Worm (Caenorhabditis elegans) whole organism, dauer: ENCODE data around the gene parg-2.
"Not testable (repeated sequence)": the region's sequence is repeated elsewhere in the genome, so short reads cannot be mapped to it uniquely, and the experiment has no call there.

Source experiments
- unc-62 ChIP-seq: sonication (generic microtip); optimal IDR thresholded peaks from 2 replicates; lab custom pipeline; 2017; ENCODE audit warnings: missing biosample characterization, missing genetic modification reagents, missing genetic modification characterization

The parg-2 gene

ce11 chrIV:8715032-8715431, at the start of gene parg-2, which contains the start of gene ipla-5:
Gene parg-2, minus strand, starts transcription at chrIV:8715132.
Gene ipla-5, plus strand, starts transcription at chrIV:8715247.
- not testable (repeated sequence) for TF ChIP-seq unc-62 (GFP tag; lab: Kevin White, UChicago)

DNA sequence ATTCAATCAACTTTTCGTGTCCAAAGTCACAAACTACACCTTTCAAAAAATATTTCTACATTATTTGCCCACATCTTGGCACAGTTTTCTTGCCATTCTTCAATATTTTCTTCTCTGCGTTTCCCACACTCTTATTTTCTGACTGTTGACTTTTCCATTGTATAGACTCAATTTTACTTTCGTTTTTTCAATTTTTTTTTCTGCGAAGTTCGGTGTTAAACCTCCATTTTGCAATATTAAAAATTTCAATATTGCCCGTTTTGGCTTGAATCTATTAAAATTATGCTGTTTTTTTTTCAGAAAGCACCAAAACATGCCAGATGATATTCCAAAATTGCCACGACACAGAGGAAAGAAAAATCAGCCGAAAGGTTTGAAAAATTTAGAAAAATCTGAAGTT, 49.6 kb upstream of the parg-2 start, which contains the start of gene cdc-50.B:
cdc-50.B (plus strand) TSS at position 301 of the 400 bp plus-strand sequence.
- no peak for TF ChIP-seq unc-62 (GFP tag; lab: Kevin White, UChicago)

DNA sequence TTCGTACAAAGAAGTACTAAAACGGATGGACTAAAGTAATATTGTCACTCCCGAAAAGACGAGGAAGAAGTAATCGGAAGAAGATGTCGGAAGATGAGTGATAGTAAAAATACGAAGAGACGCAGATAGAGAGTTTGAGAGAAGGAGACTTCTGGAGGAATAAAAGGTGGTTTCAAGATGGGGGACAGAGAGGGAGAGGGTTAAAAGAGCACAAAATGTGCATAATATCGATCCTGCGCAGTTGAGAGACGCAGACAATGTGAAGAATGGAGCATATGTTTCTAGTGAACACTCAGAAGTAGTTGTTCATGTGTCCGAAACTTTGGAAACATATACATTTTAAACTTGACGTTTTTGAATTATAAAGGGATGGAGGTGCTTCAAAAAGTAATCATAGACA, 47.5 kb upstream of the parg-2 start:
- no peak for TF ChIP-seq unc-62 (GFP tag; lab: Kevin White, UChicago)

DNA sequence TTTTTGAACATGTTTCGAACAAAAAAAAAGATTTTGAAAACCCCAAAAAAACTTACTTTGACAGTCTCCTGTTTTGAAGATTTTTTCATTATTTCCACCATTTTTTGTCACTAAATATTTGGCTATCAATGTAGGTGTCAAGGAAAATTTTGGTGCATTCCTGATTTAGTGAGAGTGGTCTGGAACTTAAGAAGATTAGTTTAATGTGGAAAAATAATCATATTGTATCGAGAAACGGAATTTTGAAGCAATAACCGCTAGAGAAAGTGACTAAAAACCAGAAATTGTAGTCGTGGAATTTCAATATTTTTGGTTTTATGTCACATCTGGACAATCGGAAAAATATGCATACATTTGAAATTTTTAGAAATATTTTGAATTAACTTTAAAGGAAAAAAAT, 47.0 kb upstream of the parg-2 start, which contains the start of the genes F20C5.11 and klp-11:
F20C5.11 (minus strand) TSS at position 101 of the 400 bp plus-strand sequence.
klp-11 (minus strand) TSS at position 171 of the 400 bp plus-strand sequence.
- TF ChIP-seq unc-62 (GFP tag; lab: Kevin White, UChicago) = no peak

DNA sequence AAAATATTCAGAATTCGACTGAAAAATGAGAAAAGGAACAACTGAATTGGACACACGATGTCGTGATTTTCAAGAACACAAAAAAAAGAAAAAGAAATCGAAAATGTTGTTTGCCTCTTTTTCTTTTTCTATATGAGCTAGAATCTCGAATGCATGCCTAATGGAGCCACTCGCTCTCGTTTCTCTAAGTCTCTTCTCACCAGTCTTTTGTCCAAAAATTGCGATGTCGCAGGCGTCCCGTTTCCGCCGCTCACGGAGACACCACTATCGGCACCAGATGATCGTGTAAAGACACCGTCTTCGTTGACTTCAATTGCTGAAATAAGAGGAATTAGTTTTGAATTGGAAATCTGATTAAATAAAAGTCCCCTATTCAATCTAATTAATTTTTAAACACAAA, 43.7 kb upstream of the parg-2 start:
- no peak for TF ChIP-seq unc-62 (GFP tag; lab: Kevin White, UChicago)

ce11 chrIV:8757729-8758128, 42.8 kb upstream of the parg-2 start:
- TF ChIP-seq unc-62 (GFP tag; lab: Kevin White, UChicago) = no peak

DNA sequence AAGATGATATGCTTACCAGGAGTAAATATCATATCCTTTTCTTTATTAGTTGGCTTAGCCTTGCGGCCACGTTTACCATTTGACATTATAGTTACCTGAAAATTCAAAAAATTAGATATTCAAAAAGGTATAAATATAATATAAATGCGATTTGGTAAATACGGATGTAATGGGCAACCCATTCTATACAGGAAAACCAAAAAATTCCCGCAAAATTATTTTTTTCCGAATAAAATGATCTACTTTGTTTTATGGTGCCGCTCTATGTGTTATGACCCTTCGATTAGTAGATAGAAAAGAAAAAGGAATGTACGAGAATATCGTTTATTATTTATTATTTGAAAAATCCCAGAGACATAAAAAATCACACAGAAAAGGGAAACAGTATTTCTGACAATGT, 39.8 kb upstream of the parg-2 start, which contains the start of gene elli-1:
elli-1 (minus strand) TSS at position 101 of the 400 bp plus-strand sequence.
- no peak for TF ChIP-seq unc-62 (GFP tag; lab: Kevin White, UChicago)

ce11 chrIV:8754146-8754545, 39.2 kb upstream of the parg-2 start:
- TF ChIP-seq unc-62 (GFP tag; lab: Kevin White, UChicago) = no peak

DNA sequence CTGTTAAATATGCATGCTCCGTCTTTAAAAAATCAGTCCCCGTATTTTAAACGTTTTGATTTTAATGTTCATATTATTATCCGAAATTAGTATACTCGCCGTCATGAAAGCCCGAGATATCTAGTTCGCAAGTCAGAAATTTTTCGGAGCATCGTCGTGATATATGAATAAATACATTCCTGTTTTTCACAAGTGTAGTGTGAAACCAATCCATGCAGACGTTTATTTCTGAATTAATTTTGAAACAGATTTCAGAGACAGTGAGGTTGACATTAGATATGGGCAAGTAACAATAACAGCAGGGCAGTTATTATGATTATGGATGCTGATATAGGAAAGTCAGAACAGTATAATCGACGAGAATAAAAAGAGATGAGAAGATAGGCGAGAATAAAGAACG, 37.6 kb upstream of the parg-2 start:
- TF ChIP-seq unc-62 (GFP tag; lab: Kevin White, UChicago) = no peak

DNA sequence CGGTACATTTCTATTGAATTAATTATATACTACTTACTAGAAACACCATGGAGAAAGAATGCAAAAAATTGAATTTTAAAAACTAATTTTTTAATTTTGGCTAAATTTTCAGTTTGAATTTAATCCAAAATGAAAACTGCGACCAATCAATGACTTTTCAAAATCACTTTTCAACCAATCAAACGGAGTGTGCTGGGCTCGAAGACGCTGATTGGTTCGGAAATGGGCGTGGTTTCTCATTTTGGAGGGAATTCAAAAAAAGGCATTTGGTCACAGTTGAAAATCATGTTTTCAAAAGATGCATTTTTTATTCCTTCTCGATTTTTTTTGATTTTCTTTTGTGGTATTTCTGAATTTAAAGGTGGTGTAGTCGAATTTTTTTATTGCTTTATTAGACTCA, 34.0 kb upstream of the parg-2 start:
- no peak for TF ChIP-seq unc-62 (GFP tag; lab: Kevin White, UChicago)

ce11 chrIV:8745591-8746302, 30.8 kb upstream of the parg-2 start, which contains the start of the genes F20C5.7 and parg-1:
Gene F20C5.7, minus strand, starts transcription at chrIV:8745691.
Gene parg-1, plus strand, starts transcription at chrIV:8746252.
- TF ChIP-seq unc-62 (GFP tag; lab: Kevin White, UChicago) = no peak

DNA sequence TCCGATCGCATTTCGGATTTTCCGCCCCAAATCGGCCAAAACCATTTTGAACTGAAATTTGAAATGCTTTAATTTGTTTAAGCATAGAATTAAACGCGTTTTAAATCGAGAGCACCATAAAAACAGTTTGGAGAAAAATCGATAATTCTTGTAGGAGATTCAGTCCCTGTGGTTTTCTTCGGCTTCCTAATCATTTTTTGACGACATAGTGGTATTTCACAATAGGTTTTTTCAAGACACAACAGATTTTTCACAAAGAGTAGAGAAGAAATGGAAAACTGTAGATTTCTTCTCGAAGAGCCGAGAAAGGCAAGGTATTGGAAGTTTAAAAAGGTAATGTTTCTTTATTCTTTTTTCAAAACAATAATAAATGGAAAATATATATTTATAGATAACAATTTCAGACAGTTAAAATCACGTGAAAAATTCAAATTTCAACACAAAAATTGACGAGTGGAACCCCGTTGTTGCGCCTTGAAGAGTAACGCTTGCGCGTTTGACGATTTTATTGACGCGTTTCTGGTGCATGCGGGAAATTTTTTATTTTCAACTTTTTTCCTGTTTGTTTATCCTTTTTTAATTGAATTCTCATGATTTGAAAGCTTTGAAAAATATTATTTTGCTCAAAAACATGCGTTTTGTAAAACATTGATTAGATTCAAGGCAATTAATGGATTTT, 28.9 kb upstream of the parg-2 start, which contains the start of gene F21D5.7:
F21D5.7 (minus strand) TSS at position 51 of the 679 bp plus-strand sequence.
- no peak for TF ChIP-seq unc-62 (GFP tag; lab: Kevin White, UChicago)

DNA sequence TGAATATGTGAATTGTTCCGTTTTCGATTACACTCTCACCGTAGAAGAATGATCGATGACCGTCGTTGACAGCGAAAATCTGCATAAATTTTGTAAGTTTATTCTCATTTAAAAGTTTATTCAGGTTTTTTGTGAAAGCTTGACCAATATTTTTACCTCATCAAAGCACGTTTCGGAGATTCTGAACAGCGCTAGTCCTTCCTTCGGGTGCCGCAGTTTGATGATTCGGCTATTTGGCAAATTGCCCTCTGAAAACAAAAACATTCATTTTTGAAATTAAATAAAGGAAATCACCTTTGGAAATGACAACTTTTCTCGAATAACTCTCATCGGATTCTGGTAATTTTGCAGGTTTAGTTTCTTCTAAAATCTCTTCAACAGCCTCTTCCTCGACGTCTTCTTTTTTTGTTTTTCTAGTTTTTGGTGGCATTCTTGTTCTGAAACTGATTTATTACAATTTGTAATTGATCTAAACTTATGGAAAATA, 26.1 kb upstream of the parg-2 start, which contains the start of gene F21D5.6:
F21D5.6 (minus strand) TSS at position 437 of the 487 bp plus-strand sequence.
- no peak for TF ChIP-seq unc-62 (GFP tag; lab: Kevin White, UChicago)

ce11 chrIV:8739926-8740325, 25.0 kb upstream of the parg-2 start, which contains the start of gene mrps-33:
Gene mrps-33, minus strand, starts transcription at chrIV:8740026.
- no peak for TF ChIP-seq unc-62 (GFP tag; lab: Kevin White, UChicago)

DNA sequence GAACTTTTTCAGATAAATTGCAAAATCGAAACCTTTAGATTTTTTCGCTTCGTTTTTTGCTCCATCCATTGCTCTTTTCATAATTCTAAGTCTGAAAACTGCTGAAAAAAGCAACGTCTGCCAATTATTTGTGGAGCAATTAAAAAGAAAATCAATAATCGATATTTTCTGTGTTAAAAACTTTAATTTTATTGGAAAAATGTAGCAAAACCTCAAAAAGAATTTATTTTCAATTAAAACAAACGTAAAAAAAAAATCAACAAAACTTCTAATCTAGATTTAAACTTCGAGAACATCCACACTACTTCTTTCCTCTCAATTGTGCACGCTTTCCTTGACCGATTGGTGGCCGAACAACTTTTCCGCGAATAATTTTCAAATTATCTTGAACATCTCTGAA, 24.4 kb upstream of the parg-2 start, which contains the start of gene F21D5.5:
F21D5.5 (minus strand) TSS at position 101 of the 400 bp plus-strand sequence.
- TF ChIP-seq unc-62 (GFP tag; lab: Kevin White, UChicago) = no peak

DNA sequence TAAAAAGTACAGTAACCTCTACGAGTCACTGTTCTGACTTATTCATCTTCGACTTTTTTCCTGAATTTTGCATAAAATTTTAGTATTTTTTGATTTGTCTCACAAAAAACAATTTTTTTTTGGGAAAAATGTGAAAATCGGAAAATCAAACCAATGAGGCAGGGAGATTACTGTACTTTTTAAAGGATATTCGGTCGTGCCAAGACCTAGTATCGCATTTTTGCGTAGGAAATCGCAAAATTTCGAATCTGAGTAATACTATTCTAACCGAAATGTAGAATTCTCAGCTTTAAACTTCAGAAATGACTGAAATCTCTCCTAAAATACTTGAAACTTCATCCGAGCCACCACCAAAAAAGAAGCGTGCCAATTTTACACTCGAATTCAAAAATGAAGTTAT, 22.9 kb upstream of the parg-2 start, which contains the start of gene F21D5.4:
F21D5.4 (plus strand) TSS at position 301 of the 400 bp plus-strand sequence.
- TF ChIP-seq unc-62 (GFP tag; lab: Kevin White, UChicago) = no peak
